Worm (Caenorhabditis elegans): ENCODE data around the gene acbp-7.

Gene acbp-7

DNA sequence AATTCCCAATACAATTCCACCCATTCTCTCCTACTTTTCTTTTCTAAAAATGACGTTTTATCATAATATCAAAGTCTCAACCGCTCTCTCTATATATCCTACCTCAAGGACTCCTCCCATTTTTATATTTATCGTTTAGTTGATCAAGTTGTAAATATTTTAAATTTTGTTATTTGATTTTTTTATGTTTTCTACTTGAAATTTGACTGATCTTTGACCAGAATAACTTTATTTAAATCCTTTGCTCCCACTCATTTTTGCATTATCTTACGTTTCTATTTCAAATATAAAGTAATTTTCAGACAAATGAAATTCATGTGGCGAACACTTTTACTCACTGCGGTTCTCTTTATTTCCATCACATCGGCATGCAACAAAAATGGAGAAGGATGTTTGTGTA lies at the start of gene acbp-7, which contains the start of gene F26A1.19:
Gene acbp-7 (plus strand): TSS at position 301 of the 400 bp plus-strand sequence.
Gene F26A1.19 (plus strand): TSS at position 303 of the 400 bp plus-strand sequence.
- no peak for TF ChIP-seq unc-62 (GFP tag; optimal IDR thresholded peaks at IDR 0.05 in 1 of 2)
- no peak for TF ChIP-seq unc-62 (tag; optimal IDR thresholded peaks at IDR 0.05)
- TF ChIP-seq ces-1 (GFP tag; optimal IDR thresholded peaks at IDR 0.05) = no peak
- no peak for TF ChIP-seq set-16 (GFP tag; IDR thresholded peaks at IDR 0.05)
- TF ChIP-seq R02D3.7 (tag; optimal IDR thresholded peaks at IDR 0.05) = no peak
- no peak for TF ChIP-seq daf-16 (GFP tag; optimal IDR thresholded peaks at IDR 0.05)
- no peak for TF ChIP-seq daf-16 (tag; optimal IDR thresholded peaks at IDR 0.05)
- TF ChIP-seq nhr-11 (tag; optimal IDR thresholded peaks at IDR 0.05) = no peak
- no peak for TF ChIP-seq T20F7.1 (GFP tag; optimal IDR thresholded peaks at IDR 0.05)
- TF ChIP-seq F10B5.3 (tag; optimal IDR thresholded peaks at IDR 0.05) = no peak
- TF ChIP-seq nhr-28 (tag; optimal IDR thresholded peaks at IDR 0.05) = no peak
- no peak for TF ChIP-seq mdl-1 (tag; optimal IDR thresholded peaks at IDR 0.05)
- no peak for TF ChIP-seq Y75B8A.6 (GFP tag; IDR thresholded peaks at IDR 0.05)
- TF ChIP-seq ceh-32 (tag; optimal IDR thresholded peaks at IDR 0.05; ENCODE audit: poor library complexity) = no peak
- TF ChIP-seq unc-39 (tag; optimal IDR thresholded peaks at IDR 0.05) = no peak
- no peak for TF ChIP-seq ceh-62 (tag; optimal IDR thresholded peaks at IDR 0.05)

DNA sequence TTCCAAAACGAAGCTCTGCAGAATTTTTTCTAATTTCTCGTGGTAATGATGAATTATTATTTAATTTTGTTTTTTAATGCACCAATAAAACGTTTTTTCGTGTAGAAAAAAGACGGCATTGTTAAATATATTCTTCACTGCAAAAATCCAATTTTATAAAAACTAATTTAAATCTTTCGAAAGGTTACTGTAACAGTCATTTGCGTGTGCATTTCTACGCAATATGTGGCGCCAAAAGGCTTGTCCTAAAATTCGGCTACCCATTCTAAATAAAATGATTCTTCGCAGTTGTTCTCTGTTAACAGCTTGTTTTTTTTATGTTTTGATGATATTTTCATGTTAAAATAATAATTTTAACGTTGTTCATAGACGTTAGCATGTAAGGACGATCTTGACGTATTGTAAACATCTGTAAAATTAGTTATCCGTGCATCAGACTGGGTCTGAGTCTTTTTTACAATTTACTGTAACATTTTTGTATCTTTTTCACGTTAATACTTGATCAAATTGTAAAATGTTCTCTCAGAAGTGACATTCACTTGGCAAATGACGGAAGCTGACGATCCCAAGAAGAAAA lies 44.9 kb upstream of the acbp-7 start, which contains the start of gene mip-1:
Gene mip-1 (plus strand): TSS at position 527 of the 577 bp plus-strand sequence.
- no peak for TF ChIP-seq pha-4 (GFP tag; IDR thresholded peaks at IDR 0.05)
- TF ChIP-seq pha-4 (tag; optimal IDR thresholded peaks at IDR 0.05) = no peak
- TF ChIP-seq mdt-29 (GFP tag; IDR thresholded peaks at IDR 0.05) = no peak
- no peak for TF ChIP-seq saeg-2 (GFP tag; IDR thresholded peaks at IDR 0.05)
- no peak for TF ChIP-seq Y5F2A.4 (GFP tag; optimal IDR thresholded peaks at IDR 0.05)
- TF ChIP-seq T20F7.1 (GFP tag; optimal IDR thresholded peaks at IDR 0.05) = no peak
- TF ChIP-seq R02D3.7 (tag; optimal IDR thresholded peaks at IDR 0.05) = no peak
- no peak for TF ChIP-seq php-3 (GFP tag; IDR thresholded peaks at IDR 0.05)
- TF ChIP-seq fkh-10 (GFP tag; optimal IDR thresholded peaks at IDR 0.05) = no peak
- TF ChIP-seq lin-38 (GFP tag; IDR thresholded peaks at IDR 0.05) = 0 out of 2 replicates have a peak, but pooled peaks have one; percentile 25
- peak; percentile 40 for TF ChIP-seq unc-130 (GFP tag; optimal IDR thresholded peaks at IDR 0.05)

DNA sequence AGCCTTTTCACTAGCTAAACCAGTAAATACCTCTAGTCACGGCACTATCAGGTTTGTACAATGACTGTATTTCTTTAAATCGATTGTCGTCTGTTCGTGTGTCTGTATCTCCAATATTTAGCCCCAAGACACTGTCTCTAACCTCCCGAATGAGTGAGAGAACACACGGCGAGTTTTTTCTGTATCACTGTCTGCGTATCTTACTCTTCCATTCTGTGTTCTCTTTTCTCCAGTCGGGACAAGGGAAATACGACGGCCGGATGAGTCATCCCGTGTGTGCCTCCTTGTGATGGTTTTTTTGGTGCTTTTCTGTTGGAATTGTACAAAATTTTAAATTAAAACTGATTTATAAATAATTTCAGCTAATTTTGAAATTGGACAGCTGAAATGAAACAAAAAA lies 41.5 kb upstream of the acbp-7 start:
- TF ChIP-seq unc-39 (tag; optimal IDR thresholded peaks at IDR 0.05) (no peak), hlh-30 (tag; optimal IDR thresholded peaks at IDR 0.05; ENCODE audit: insufficient read depth) (peak; percentile 94), ctbp-1 (GFP tag; IDR thresholded peaks at IDR 0.05) (peak; percentile 25; the same call in 1 of the 2 replicates), nhr-25 (tag; optimal IDR thresholded peaks at IDR 0.05; ENCODE audit: borderline replicate concordance, insufficient read depth) (peak; percentile 37), hmg-1.1 (GFP tag; IDR thresholded peaks at IDR 0.05) (peak; percentile 81), Y48G9A.11 (GFP tag; IDR thresholded peaks at IDR 0.05) (no peak), lin-38 (GFP tag; IDR thresholded peaks at IDR 0.05) (peak; percentile 60), sdz-12 (GFP tag; optimal IDR thresholded peaks at IDR 0.05) (no peak), zip-2 (tag; optimal IDR thresholded peaks at IDR 0.05) (no peak), nhr-6 (tag; optimal IDR thresholded peaks at IDR 0.05) (peak; percentile 87), spr-3 (GFP tag; optimal IDR thresholded peaks at IDR 0.05) (no peak), snpc-4 (tag; optimal IDR thresholded peaks at IDR 0.05) (no peak), lin-1 (GFP tag; IDR thresholded peaks at IDR 0.05) (0 out of 2 replicates have a peak, but pooled peaks have one; percentile 35), hlh-11 (tag; optimal IDR thresholded peaks at IDR 0.05) (peak; percentile 93), pqm-1 (tag; optimal IDR thresholded peaks at IDR 0.05) (peak; percentile 57), dve-1 (tag; optimal IDR thresholded peaks at IDR 0.05; ENCODE audit: insufficient read depth) (peak; percentile 86), nhr-11 (tag; optimal IDR thresholded peaks at IDR 0.05) (peak; percentile 13), nhr-28 (tag; optimal IDR thresholded peaks at IDR 0.05) (peak; percentile 79), fos-1 (tag; optimal IDR thresholded peaks at IDR 0.05) (peak; percentile 77), ZK337.2 (GFP tag; IDR thresholded peaks at IDR 0.05) (no peak), dpl-1 (GFP tag; optimal IDR thresholded peaks at IDR 0.05) (peak; percentile 62), fkh-10 (GFP tag; optimal IDR thresholded peaks at IDR 0.05) (peak; percentile 41), jun-1 (tag; optimal IDR thresholded peaks at IDR 0.05) (peak; percentile 79), mdl-1 (tag; optimal IDR thresholded peaks at IDR 0.05) (peak in 1 of 2 experiments; percentile 70), nhr-77 (tag; optimal IDR thresholded peaks at IDR 0.05) (peak; percentile 46), T26A8.4 (GFP tag; IDR thresholded peaks at IDR 0.05) (peak; percentile 67), attf-4 (tag; optimal IDR thresholded peaks at IDR 0.05) (no peak), ceh-28 (tag; optimal IDR thresholded peaks at IDR 0.05) (peak; percentile 6)

Measured in whole organism, L4 larva.